Fruit fly (Drosophila melanogaster) Kc167 (cell line): ENCODE results near the gene Abcd1.

Experiments
- Myc ChIP-seq: fragments of >200 bp; optimal IDR thresholded peaks from 2 replicates; lab custom pipeline; 2017; ENCODE audit warnings: missing external identifiers
- Sin3A ChIP-seq: fragments of >200 bp; optimal IDR thresholded peaks from 2 replicates; lab custom pipeline; 2018; ENCODE audit warnings: missing external identifiers
- h ChIP-seq: fragments of >200 bp; optimal IDR thresholded peaks from 3 replicates; lab custom pipeline; 2018; ENCODE audit warnings: missing external identifiers
- psq ChIP-seq: fragments of >200 bp; optimal IDR thresholded peaks from 2 replicates; lab custom pipeline; 2017; ENCODE audit warnings: missing external identifiers
- ttk ChIP-seq: sonication (Bioruptor generic); optimal IDR thresholded peaks from 2 replicates; lab custom pipeline; 2017; ENCODE audit warnings: missing external identifiers

dm6 chr4:231185-231584, 37.6 kb upstream of the Abcd1 start:
- TF ChIP-seq Sin3A (lab: Kevin White, UChicago) (no peak), ttk (no peak), psq (lab: Kevin White, UChicago) (no peak), Myc (lab: Kevin White, UChicago) (no peak), h (lab: Kevin White, UChicago) (no peak)
